Worm (Caenorhabditis elegans) whole organism, mixed stage, embryonic: ENCODE data around the gene scrm-5.

Source experiments
- nhr-12 ChIP-seq: fragments of 150-350 bp; optimal IDR thresholded peaks from 2 replicates; lab custom pipeline; 2014; ENCODE audit warnings: missing biosample characterization, missing genetic modification characterization
- nhr-28 ChIP-seq: fragments of 150-350 bp; optimal IDR thresholded peaks from 2 replicates; lab custom pipeline; 2014; ENCODE audit warnings: missing biosample characterization, missing genetic modification characterization
- pha-4 ChIP-seq: fragments of 150-350 bp; optimal IDR thresholded peaks from 2 replicates; lab custom pipeline; 2018; ENCODE audit warnings: missing biosample characterization, missing genetic modification reagents, missing genetic modification characterization
- unc-120 ChIP-seq: sonication (generic microtip); optimal IDR thresholded peaks from 2 replicates; lab custom pipeline; 2017; ENCODE audit warnings: missing genetic modification characterization, missing compliant biosample characterization; ENCODE audit not compliant: poor library complexity, severe bottlenecking

DNA sequence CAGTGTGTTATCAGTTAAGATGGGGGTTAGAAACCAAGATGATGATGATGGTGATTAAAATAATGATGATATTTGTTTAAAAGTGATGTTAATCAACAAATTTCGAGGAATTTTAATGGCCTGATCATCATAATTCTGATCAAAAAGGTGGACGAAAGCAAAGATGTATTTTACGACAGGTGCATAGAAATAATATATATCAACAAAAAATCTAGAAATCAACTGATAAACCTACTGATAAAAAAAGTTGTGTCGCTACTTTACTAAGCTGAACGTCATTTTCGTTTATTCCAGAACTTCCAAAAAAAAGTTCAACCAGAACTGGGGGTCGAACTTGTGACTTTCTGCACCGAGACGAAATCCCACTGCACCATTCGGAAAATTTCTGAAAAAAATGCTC lies 39.1 kb upstream of the scrm-5 start, which contains the start of gene mul-1:
- no peak for TF ChIP-seq nhr-28
- no peak for TF ChIP-seq nhr-12 (tag; lab: Kevin White, UChicago)
- no peak for TF ChIP-seq pha-4 (tag; lab: Kevin White, UChicago)
- TF ChIP-seq unc-120 (tag; lab: Kevin White, UChicago): no peak
